Worm (Caenorhabditis elegans) whole organism, late embryonic: ENCODE measurements around the gene clec-210.
"Not testable (repeated sequence)": the region's sequence is repeated elsewhere in the genome, so short reads cannot be mapped to it uniquely, and the experiment has no call there.

ENCODE experiments used
- F13H6.1 ChIP-seq: sonication (generic microtip); optimal IDR thresholded peaks from 2 replicates; lab custom pipeline; 2016; ENCODE audit warnings: missing genetic modification characterization, missing compliant biosample characterization
- T23F11.4 ChIP-seq: fragments of 200-800 bp; sonication (Bioruptor generic); optimal IDR thresholded peaks from 2 replicates; lab custom pipeline; 2018; ENCODE audit warnings: mild to moderate bottlenecking, missing genetic modification characterization, missing compliant biosample characterization
- Y22D7AL.16 ChIP-seq: sonication (generic microtip); optimal IDR thresholded peaks from 2 replicates; lab custom pipeline; 2016; ENCODE audit warnings: missing genetic modification characterization, missing compliant biosample characterization
- ahr-1 ChIP-seq: sonication (generic microtip); optimal IDR thresholded peaks from 2 replicates; lab custom pipeline; 2016; ENCODE audit warnings: missing genetic modification characterization, missing compliant biosample characterization
- ceh-18 ChIP-seq: sonication (generic microtip); optimal IDR thresholded peaks from 2 replicates; lab custom pipeline; 2016; ENCODE audit warnings: missing genetic modification characterization, missing compliant biosample characterization
- ceh-19 ChIP-seq: fragments of 200-800 bp; sonication (Bioruptor generic); optimal IDR thresholded peaks from 2 replicates; lab custom pipeline; 2018; ENCODE audit warnings: mild to moderate bottlenecking, missing genetic modification characterization, missing compliant biosample characterization
- ceh-24 ChIP-seq: sonication (generic microtip); optimal IDR thresholded peaks from 2 replicates; lab custom pipeline; 2016; ENCODE audit warnings: mild to moderate bottlenecking, missing genetic modification characterization, missing compliant biosample characterization
- ceh-45 ChIP-seq: fragments of 200-800 bp; sonication (Bioruptor generic); IDR thresholded peaks from 2 replicates; pipeline ENCODE4 v1.3.6; 2022; ENCODE audit warnings: missing genetic modification reagents, missing genetic modification characterization, missing compliant biosample characterization
- ceh-9 ChIP-seq: sonication (generic microtip); optimal IDR thresholded peaks from 2 replicates; lab custom pipeline; 2016; ENCODE audit warnings: mild to moderate bottlenecking, missing genetic modification characterization, inconsistent platforms, missing compliant biosample characterization
- che-1 ChIP-seq: sonication (generic microtip); optimal IDR thresholded peaks from 2 replicates; lab custom pipeline; 2016; ENCODE audit warnings: mild to moderate bottlenecking, missing genetic modification characterization, missing compliant biosample characterization
- dmd-4 ChIP-seq: sonication (generic microtip); optimal IDR thresholded peaks from 2 replicates; lab custom pipeline; 2016; ENCODE audit warnings: borderline replicate concordance, missing genetic modification characterization, missing compliant biosample characterization
- ets-4 ChIP-seq: sonication (generic microtip); optimal IDR thresholded peaks from 2 replicates; lab custom pipeline; 2016; ENCODE audit warnings: missing genetic modification characterization, missing compliant biosample characterization
- eyg-1 ChIP-seq: sonication (generic microtip); optimal IDR thresholded peaks from 2 replicates; lab custom pipeline; 2016; ENCODE audit warnings: missing genotype, missing genetic modification characterization, missing compliant biosample characterization
- fkh-6 ChIP-seq: sonication (generic microtip); optimal IDR thresholded peaks from 2 replicates; lab custom pipeline; 2016; ENCODE audit warnings: missing genetic modification characterization, missing compliant biosample characterization
- hlh-8 ChIP-seq: sonication (generic microtip); optimal IDR thresholded peaks from 2 replicates; lab custom pipeline; 2016; ENCODE audit warnings: missing genotype, missing genetic modification characterization, missing compliant biosample characterization
- lim-6 ChIP-seq: sonication (generic microtip); optimal IDR thresholded peaks from 2 replicates; lab custom pipeline; 2016; ENCODE audit warnings: missing genetic modification characterization, missing compliant biosample characterization
- lin-11 ChIP-seq: fragments of 200-800 bp; sonication (Bioruptor generic); optimal IDR thresholded peaks from 2 replicates; lab custom pipeline; 2018; ENCODE audit warnings: mild to moderate bottlenecking, missing genetic modification characterization, missing compliant biosample characterization
- mec-3 ChIP-seq: sonication (generic microtip); optimal IDR thresholded peaks from 2 replicates; lab custom pipeline; 2016; ENCODE audit warnings: borderline replicate concordance, missing genetic modification characterization, missing compliant biosample characterization
- npax-4 ChIP-seq: sonication (generic microtip); optimal IDR thresholded peaks from 2 replicates; lab custom pipeline; 2016; ENCODE audit warnings: missing genetic modification characterization, missing compliant biosample characterization
- odd-2 ChIP-seq: sonication (generic microtip); optimal IDR thresholded peaks from 2 replicates; lab custom pipeline; 2017; ENCODE audit warnings: antibody characterized with exemption, mild to moderate bottlenecking, missing genetic modification characterization, missing compliant biosample characterization
- pat-9 ChIP-seq: fragments of 200-800 bp; sonication (Bioruptor generic); optimal IDR thresholded peaks from 2 replicates; lab custom pipeline; 2018; ENCODE audit warnings: mild to moderate bottlenecking, missing genetic modification characterization, moderate library complexity, missing compliant biosample characterization
- pha-2 ChIP-seq: sonication (generic microtip); optimal IDR thresholded peaks from 2 replicates; lab custom pipeline; 2017; ENCODE audit warnings: mild to moderate bottlenecking, missing genetic modification characterization, missing compliant biosample characterization
- pha-4 ChIP-seq: fragments of 150-350 bp; optimal IDR thresholded peaks from 2 replicates; lab custom pipeline; 2018; ENCODE audit warnings: missing biosample characterization, missing genetic modification reagents, missing genetic modification characterization
- pros-1 ChIP-seq: fragments of 150-350 bp; optimal IDR thresholded peaks from 2 replicates; lab custom pipeline; 2014; ENCODE audit warnings: missing biosample characterization, missing genetic modification reagents, missing genetic modification characterization
- rnt-1 ChIP-seq: sonication (generic microtip); optimal IDR thresholded peaks from 2 replicates; lab custom pipeline; 2016; ENCODE audit warnings: missing genetic modification characterization, missing compliant biosample characterization
- sdc-2 ChIP-seq: sonication (generic microtip); optimal IDR thresholded peaks from 2 replicates; lab custom pipeline; 2016; ENCODE audit warnings: missing genotype, missing genetic modification characterization, missing compliant biosample characterization
- syd-9 ChIP-seq: sonication (generic microtip); optimal IDR thresholded peaks from 2 replicates; lab custom pipeline; 2016; ENCODE audit warnings: mild to moderate bottlenecking, missing genetic modification characterization, moderate library complexity, missing compliant biosample characterization
- tbx-2 ChIP-seq: sonication (generic microtip); optimal IDR thresholded peaks from 2 replicates; lab custom pipeline; 2016; ENCODE audit warnings: missing genetic modification characterization, missing compliant biosample characterization
- ttx-3 ChIP-seq: sonication (generic microtip); optimal IDR thresholded peaks from 2 replicates; lab custom pipeline; 2016; ENCODE audit warnings: missing genetic modification reagents, missing genetic modification characterization, missing compliant biosample characterization
- zip-5 ChIP-seq: sonication (generic microtip); optimal IDR thresholded peaks from 2 replicates; lab custom pipeline; 2016; ENCODE audit warnings: missing genetic modification characterization, missing compliant biosample characterization

clec-210 gene

ce11 chrV:3102049-3102448, 16.1 kb upstream of the clec-210 start, which contains the start of gene Y73C8C.4:
Gene Y73C8C.4 (minus strand): TSS chrV:3102149.
- not testable (repeated sequence) for TF ChIP-seq odd-2, pha-4, tbx-2 (tag; lab: Kevin White, UChicago)

DNA sequence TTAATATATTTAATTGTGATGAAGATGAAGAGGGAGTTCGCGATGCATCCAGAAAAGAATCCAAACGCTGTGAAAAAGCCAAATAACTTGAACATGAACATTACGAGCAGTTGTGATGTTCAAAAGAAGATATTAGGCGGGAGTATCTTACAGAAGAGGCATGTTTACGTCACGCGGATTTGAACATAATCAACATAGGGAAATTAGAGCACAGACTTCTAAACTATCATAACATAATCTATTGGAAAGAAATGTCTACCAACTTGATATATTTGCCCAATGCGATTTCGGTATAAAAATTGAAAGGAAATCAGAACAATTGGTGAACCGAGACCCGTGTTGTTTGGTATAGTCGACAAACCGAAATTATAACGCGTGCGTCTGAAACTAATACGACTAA, 14.0 kb upstream of the clec-210 start, which contains the start of gene str-66:
Gene str-66, minus strand, starts transcription at position 101 of the 400 bp plus-strand sequence.
- no peak for TF ChIP-seq npax-4 (tag; lab: Kevin White, UChicago)

DNA sequence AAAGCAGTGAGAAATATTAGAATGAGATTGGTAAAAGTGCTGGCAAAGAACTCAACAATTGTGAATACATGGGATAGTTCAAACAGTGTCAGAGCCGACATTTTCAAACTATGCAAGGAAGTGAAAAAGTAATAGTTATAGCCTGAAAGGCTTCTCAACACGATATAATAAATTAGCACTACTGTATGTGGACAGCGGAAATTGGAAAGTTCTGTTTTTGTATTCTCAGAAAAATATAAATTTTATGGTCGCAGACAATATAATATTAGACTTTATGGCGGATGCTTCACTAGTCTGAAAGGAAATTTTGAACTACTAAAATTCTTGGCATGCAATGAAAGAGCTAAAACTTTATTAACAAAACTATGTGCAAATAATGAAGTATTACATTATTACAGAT, 12.4 kb upstream of the clec-210 start, which contains the start of gene str-69:
Gene str-69, minus strand, starts transcription at position 101 of the 400 bp plus-strand sequence.
- no peak for TF ChIP-seq che-1 (tag; lab: Kevin White, UChicago)
- no peak for TF ChIP-seq ets-4
- no peak for TF ChIP-seq ceh-19 (GFP tag; lab: Kevin White, UChicago)
- no peak for TF ChIP-seq pros-1
- TF ChIP-seq T23F11.4 (GFP tag; lab: Kevin White, UChicago) = no peak
- TF ChIP-seq F13H6.1 (tag; lab: Kevin White, UChicago) = no peak
- no peak for TF ChIP-seq ceh-9
- TF ChIP-seq Y22D7AL.16 (tag; lab: Kevin White, UChicago) = no peak
- no peak for TF ChIP-seq ceh-18 (tag; lab: Kevin White, UChicago)
- TF ChIP-seq sdc-2 (tag; lab: Kevin White, UChicago) = no peak
- TF ChIP-seq mec-3 (tag; lab: Kevin White, UChicago) = no peak
- TF ChIP-seq ttx-3 = no peak
- TF ChIP-seq lin-11 = no peak
- TF ChIP-seq npax-4 (tag; lab: Kevin White, UChicago) = no peak
- TF ChIP-seq syd-9 (tag; lab: Kevin White, UChicago) = no peak
- TF ChIP-seq fkh-6 (tag; lab: Kevin White, UChicago) = no peak
- TF ChIP-seq ceh-45 = no peak

DNA sequence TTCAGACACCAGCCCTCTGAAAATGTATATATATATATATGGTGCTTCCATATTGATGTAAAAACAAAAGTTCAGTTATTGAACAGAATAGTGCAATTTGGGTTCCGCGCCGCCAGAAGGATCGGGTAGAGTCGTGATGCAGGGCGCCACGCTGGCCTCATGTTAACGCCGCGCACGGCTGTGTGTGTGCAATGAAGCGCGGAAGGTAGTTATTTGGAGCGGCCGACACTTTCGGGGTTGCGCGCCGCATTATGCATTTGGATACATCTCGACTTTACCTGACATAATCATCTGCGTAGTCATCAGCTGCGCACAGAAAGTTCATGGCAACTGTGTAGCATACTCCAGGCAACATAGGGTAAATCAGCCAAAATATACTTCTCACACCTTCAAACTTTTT, 11.4 kb upstream of the clec-210 start:
- TF ChIP-seq rnt-1 = no peak

ce11 chrV:3107450-3107849, 10.7 kb upstream of the clec-210 start, which contains the start of gene str-68:
Gene str-68 (minus strand): TSS chrV:3107550.
- no peak for TF ChIP-seq dmd-4 (tag; lab: Kevin White, UChicago)
- no peak for TF ChIP-seq pat-9 (tag; lab: Kevin White, UChicago)
- no peak for TF ChIP-seq hlh-8
- no peak for TF ChIP-seq ttx-3

DNA sequence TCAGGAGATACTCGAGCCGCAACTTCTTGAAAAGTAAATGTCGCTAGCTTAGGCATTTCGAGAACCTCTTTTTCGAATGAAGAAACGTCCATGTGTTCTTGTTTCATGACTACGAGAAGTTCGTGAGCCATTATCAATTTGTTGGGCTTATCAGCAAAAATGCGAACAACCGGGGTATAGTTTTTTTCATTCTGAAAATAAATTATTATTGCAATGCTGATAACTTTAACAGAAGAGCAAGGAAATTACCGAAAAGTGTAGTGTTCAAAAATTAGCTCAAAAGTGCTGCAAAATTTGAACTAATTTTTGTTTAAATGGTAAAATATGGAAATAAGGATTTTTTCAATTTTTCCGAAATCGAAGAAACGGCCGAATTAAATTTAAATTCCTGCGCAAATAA, 6.0 kb upstream of the clec-210 start:
- TF ChIP-seq zip-5 (tag; lab: Kevin White, UChicago) = no peak
- no peak for TF ChIP-seq pat-9 (tag; lab: Kevin White, UChicago)
- TF ChIP-seq ahr-1 (tag; lab: Kevin White, UChicago) = no peak
- no peak for TF ChIP-seq ceh-24 (tag; lab: Kevin White, UChicago)
- no peak for TF ChIP-seq ets-4
- TF ChIP-seq syd-9 (tag; lab: Kevin White, UChicago) = no peak

- no peak for TF ChIP-seq ceh-19 (GFP tag; lab: Kevin White, UChicago)
- no peak for TF ChIP-seq lim-6 (tag; lab: Kevin White, UChicago)
- TF ChIP-seq pha-2 (tag; lab: Kevin White, UChicago) = no peak
- TF ChIP-seq eyg-1 (tag; lab: Kevin White, UChicago) = no peak
Observed at ce11 chrV:3113751-3114150, 4.4 kb upstream of the clec-210 start, which contains the start of gene Y73C8C.8. Gene Y73C8C.8 (minus strand): TSS chrV:3113851.
